Worm (Caenorhabditis elegans) whole organism, L4 larva: ENCODE results near the gene jnk-1.

Experiments used
- ceh-44 ChIP-seq: fragments of 200-800 bp; sonication (Bioruptor generic); IDR thresholded peaks from 2 replicates; pipeline ENCODE4 v1.3.6; 2022; ENCODE audit warnings: missing genetic modification reagents, missing genetic modification characterization, missing compliant biosample characterization
- skn-1 ChIP-seq: fragments of 150-350 bp; optimal IDR thresholded peaks from 2 replicates; lab custom pipeline; 2014; ENCODE audit warnings: missing biosample characterization, missing genetic modification characterization

DNA sequence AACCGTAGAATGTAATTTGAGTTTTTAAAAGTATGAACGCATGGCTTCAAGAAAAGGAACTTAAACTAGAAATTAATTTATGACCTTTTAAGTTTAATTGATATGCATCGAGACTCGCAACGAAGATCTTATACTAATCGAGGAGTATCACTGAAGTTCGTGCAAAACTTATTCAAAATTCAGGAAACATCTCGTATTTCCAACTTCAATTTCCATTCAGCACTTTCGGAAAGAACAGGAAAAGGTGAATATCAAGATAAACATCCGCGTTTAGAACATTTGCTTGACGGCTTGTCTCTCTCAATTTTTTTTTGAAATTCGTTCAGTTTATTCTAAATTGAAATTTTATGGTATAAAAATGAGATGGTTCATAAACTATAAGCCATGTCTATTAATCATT lies 7.8 kb downstream of the jnk-1 start, which contains the start of gene ZK381.2:
- TF ChIP-seq ceh-44 (no peak), skn-1 (no peak)
